Worm (Caenorhabditis elegans) whole organism, L4/young adult: ENCODE data around the gene ttr-34.

Experiments used
- W03F9.2 ChIP-seq: fragments of 150-350 bp; optimal IDR thresholded peaks from 2 replicates; lab custom pipeline; 2014; ENCODE audit warnings: missing biosample characterization, missing genetic modification characterization
- dao-5 ChIP-seq: sonication (generic microtip); optimal IDR thresholded peaks from 2 replicates; lab custom pipeline; 2016; ENCODE audit warnings: missing genotype, missing genetic modification characterization, moderate library complexity, missing compliant biosample characterization
- him-1 ChIP-seq: sonication (generic microtip); optimal IDR thresholded peaks from 2 replicates; lab custom pipeline; 2016; ENCODE audit warnings: missing genotype, missing genetic modification reagents, missing genetic modification characterization, missing compliant biosample characterization

- TF ChIP-seq him-1 (tag; lab: Kevin White, UChicago), result no peak
- TF ChIP-seq dao-5 (tag; lab: Kevin White, UChicago), result no peak
- TF ChIP-seq W03F9.2 (tag; lab: Kevin White, UChicago), result no peak
These were observed 30.4 kb downstream of the ttr-34 start, which contains the start of gene mob-2 for ce11 chrX:13169975-13170374.
